Worm (Caenorhabditis elegans) whole organism, L2 larva: ENCODE data around the gene T07A5.1.

Experiments
- C34F6.9 ChIP-seq: fragments of 150-350 bp; optimal IDR thresholded peaks from 2 replicates; lab custom pipeline; 2014; ENCODE audit warnings: missing biosample characterization, missing genetic modification characterization
- F13H6.1 ChIP-seq: sonication (generic microtip); optimal IDR thresholded peaks from 2 replicates; lab custom pipeline; 2016; ENCODE audit warnings: missing genetic modification characterization, missing compliant biosample characterization
- R02D3.7 ChIP-seq: fragments of 150-350 bp; optimal IDR thresholded peaks from 2 replicates; lab custom pipeline; 2014; ENCODE audit warnings: missing biosample characterization, missing genetic modification characterization
- Y55F3AM.14 ChIP-seq: fragments of 200-800 bp; sonication (Bioruptor generic); optimal IDR thresholded peaks from 2 replicates; lab custom pipeline; 2018; ENCODE audit warnings: mild to moderate bottlenecking, missing genetic modification characterization, missing compliant biosample characterization
- alr-1 ChIP-seq: fragments of 150-350 bp; optimal IDR thresholded peaks from 2 replicates; lab custom pipeline; 2014; ENCODE audit warnings: missing biosample characterization, missing genetic modification characterization
- aly-2 ChIP-seq: fragments of 150-350 bp; optimal IDR thresholded peaks from 2 replicates; lab custom pipeline; 2014; ENCODE audit warnings: missing biosample characterization, missing genetic modification characterization
- ama-1 ChIP-seq: fragments of 150-350 bp; optimal IDR thresholded peaks from 2 replicates; lab custom pipeline; 2018; ENCODE audit warnings: inconsistent platforms
- blmp-1 ChIP-seq: sonication (generic microtip); optimal IDR thresholded peaks from 2 replicates; lab custom pipeline; 2017; ENCODE audit warnings: missing genetic modification characterization, mild to moderate bottlenecking, missing compliant biosample characterization, antibody characterized with exemption, moderate library complexity; ENCODE audit not compliant: insufficient read depth
- ceh-16 ChIP-seq: fragments of 150-350 bp; optimal IDR thresholded peaks from 2 replicates; lab custom pipeline; 2014; ENCODE audit warnings: missing biosample characterization, missing genetic modification characterization
- ceh-82 ChIP-seq: fragments of 150-350 bp; optimal IDR thresholded peaks from 2 replicates; lab custom pipeline; 2014; ENCODE audit warnings: missing biosample characterization, missing genetic modification characterization
- crh-2 ChIP-seq: sonication (generic microtip); optimal IDR thresholded peaks from 2 replicates; lab custom pipeline; 2017; ENCODE audit warnings: missing biosample characterization, missing genetic modification characterization
- dmd-4 ChIP-seq: sonication (generic microtip); optimal IDR thresholded peaks from 2 replicates; lab custom pipeline; 2017; ENCODE audit warnings: missing biosample characterization, missing genetic modification characterization
- elt-1 ChIP-seq: fragments of 150-350 bp; optimal IDR thresholded peaks from 2 replicates; lab custom pipeline; 2014; ENCODE audit warnings: missing biosample characterization, missing genetic modification characterization
- elt-3 ChIP-seq: sonication (generic microtip); optimal IDR thresholded peaks from 2 replicates; lab custom pipeline; 2017; ENCODE audit warnings: missing biosample characterization, missing genetic modification characterization
- fos-1 ChIP-seq: fragments of 150-350 bp; optimal IDR thresholded peaks from 2 replicates; lab custom pipeline; 2014; ENCODE audit warnings: missing biosample characterization, missing genetic modification characterization
- gmeb-1 ChIP-seq: fragments of 150-350 bp; optimal IDR thresholded peaks from 2 replicates; lab custom pipeline; 2014; ENCODE audit warnings: missing biosample characterization, missing genetic modification characterization
- lin-13 ChIP-seq: fragments of 150-350 bp; optimal IDR thresholded peaks from 2 replicates; lab custom pipeline; 2014; ENCODE audit warnings: missing biosample characterization, missing genetic modification reagents, missing genetic modification characterization
- lin-39 ChIP-seq: fragments of 150-350 bp; optimal IDR thresholded peaks from 2 replicates; lab custom pipeline; 2014; ENCODE audit warnings: missing biosample characterization, missing genetic modification reagents, missing genetic modification characterization
- lsy-2 ChIP-seq, 2 experiments: fragments of 150-350 bp in 1 of 2; sonication (generic microtip) in 1 of 2; optimal IDR thresholded peaks; 2 replicates each; lab custom pipeline; 2014 to 2017; ENCODE audit warnings: missing biosample characterization in 2 of 2, missing genetic modification characterization in 2 of 2
- mbf-1 ChIP-seq: sonication (generic microtip); optimal IDR thresholded peaks from 2 replicates; lab custom pipeline; 2017; ENCODE audit warnings: missing biosample characterization, missing genetic modification characterization
- mdl-1 ChIP-seq, 2 experiments: fragments of 150-350 bp in 1 of 2; sonication (generic microtip) in 1 of 2; optimal IDR thresholded peaks; 2 replicates each; lab custom pipeline; 2017; ENCODE audit warnings: missing biosample characterization in 2 of 2, missing genetic modification characterization in 2 of 2
- nhr-10 ChIP-seq: sonication (generic microtip); optimal IDR thresholded peaks from 2 replicates; lab custom pipeline; 2017; ENCODE audit warnings: missing biosample characterization, missing genetic modification characterization
- nhr-11 ChIP-seq: fragments of 150-350 bp; optimal IDR thresholded peaks from 2 replicates; lab custom pipeline; 2014; ENCODE audit warnings: missing biosample characterization, missing genetic modification characterization
- nhr-12 ChIP-seq: fragments of 150-350 bp; optimal IDR thresholded peaks from 2 replicates; lab custom pipeline; 2014; ENCODE audit warnings: missing biosample characterization, missing genetic modification characterization
- nhr-129 ChIP-seq: fragments of 150-350 bp; optimal IDR thresholded peaks from 2 replicates; lab custom pipeline; 2014; ENCODE audit warnings: missing biosample characterization, missing genetic modification characterization
- nhr-21 ChIP-seq: fragments of 150-350 bp; optimal IDR thresholded peaks from 2 replicates; lab custom pipeline; 2014; ENCODE audit warnings: missing biosample characterization, missing genetic modification characterization
- nhr-237 ChIP-seq: fragments of 150-350 bp; optimal IDR thresholded peaks from 2 replicates; lab custom pipeline; 2014; ENCODE audit warnings: missing biosample characterization, missing genetic modification characterization
- nhr-25 ChIP-seq: fragments of 150-350 bp; sonication (generic microtip); optimal IDR thresholded peaks from 3 replicates; lab custom pipeline; 2014; ENCODE audit warnings: missing biosample characterization, missing genetic modification characterization
- nhr-6 ChIP-seq: fragments of 150-350 bp; optimal IDR thresholded peaks from 2 replicates; lab custom pipeline; 2014; ENCODE audit warnings: missing biosample characterization, missing genetic modification characterization
- peb-1 ChIP-seq: fragments of 150-350 bp; optimal IDR thresholded peaks from 2 replicates; lab custom pipeline; 2014; ENCODE audit warnings: missing biosample characterization, missing genetic modification characterization
- sem-4 ChIP-seq: fragments of 150-350 bp; optimal IDR thresholded peaks from 2 replicates; lab custom pipeline; 2014; ENCODE audit warnings: missing biosample characterization, missing genetic modification reagents, missing genetic modification characterization
- sma-3 ChIP-seq: sonication (generic microtip); optimal IDR thresholded peaks from 2 replicates; lab custom pipeline; 2016; ENCODE audit warnings: missing genetic modification reagents, missing genetic modification characterization, missing compliant biosample characterization
- sma-9 ChIP-seq, 2 experiments: fragments of 150-350 bp in 1 of 2; sonication (generic microtip) in 1 of 2; optimal IDR thresholded peaks; 2 replicates each; lab custom pipeline; 2014 to 2016; ENCODE audit warnings: missing genetic modification characterization in 2 of 2, mild to moderate bottlenecking in 1 of 2, missing biosample characterization in 1 of 2, missing compliant biosample characterization in 1 of 2, missing genetic modification reagents in 1 of 2, moderate library complexity in 1 of 2
- snpc-4 ChIP-seq: fragments of 150-350 bp; optimal IDR thresholded peaks from 2 replicates; lab custom pipeline; 2014; ENCODE audit warnings: missing biosample characterization, missing genetic modification characterization
- unc-39 ChIP-seq: fragments of 150-350 bp; optimal IDR thresholded peaks from 2 replicates; lab custom pipeline; 2014; ENCODE audit warnings: missing biosample characterization, missing genetic modification characterization
- ztf-1 ChIP-seq: fragments of 200-800 bp; sonication (Bioruptor generic); conservative IDR thresholded peaks from 2 replicates; pipeline ENCODE4 v1.3.6; 2022; ENCODE audit warnings: missing genetic modification characterization, missing compliant biosample characterization
- ztf-11 ChIP-seq: sonication (generic microtip); optimal IDR thresholded peaks from 2 replicates; lab custom pipeline; 2017; ENCODE audit warnings: missing biosample characterization, missing genetic modification characterization
- ztf-4 ChIP-seq: fragments of 150-350 bp; optimal IDR thresholded peaks from 2 replicates; lab custom pipeline; 2014; ENCODE audit warnings: missing biosample characterization, missing genetic modification characterization

T07A5.1 gene

ce11 chrIII:10341758-10342157, 35.8 kb upstream of the T07A5.1 start, which contains the start of gene tbx-9:
Gene tbx-9, minus strand, starts transcription at chrIII:10341858.
- TF ChIP-seq ceh-82 (tag; lab: Kevin White, UChicago): no peak
- TF ChIP-seq nhr-237 (tag; lab: Kevin White, UChicago): no peak
- TF ChIP-seq elt-3 (tag; lab: Kevin White, UChicago): no peak
- no peak for TF ChIP-seq lin-13 (GFP tag; lab: Kevin White, UChicago)
- no peak for TF ChIP-seq snpc-4 (tag; lab: Kevin White, UChicago)
- TF ChIP-seq nhr-21: no peak
- TF ChIP-seq ztf-4 (tag; lab: Kevin White, UChicago): no peak
- TF ChIP-seq nhr-25 (tag; lab: Kevin White, UChicago): no peak
- no peak for TF ChIP-seq dmd-4 (tag; lab: Kevin White, UChicago)
- TF ChIP-seq nhr-6 (tag; lab: Kevin White, UChicago): no peak
- no peak for TF ChIP-seq blmp-1 (tag; lab: Kevin White, UChicago)
- no peak for TF ChIP-seq elt-1

- TF ChIP-seq aly-2 (tag; lab: Kevin White, UChicago) (no peak), nhr-129 (tag; lab: Kevin White, UChicago) (no peak), ama-1 (no peak), lin-39 (no peak), snpc-4 (tag; lab: Kevin White, UChicago) (no peak), unc-39 (tag; lab: Kevin White, UChicago) (no peak), nhr-11 (tag; lab: Kevin White, UChicago) (no peak), Y55F3AM.14 (GFP tag; lab: Kevin White, UChicago) (no peak), C34F6.9 (tag; lab: Kevin White, UChicago) (no peak), ztf-1 (no peak), R02D3.7 (no peak), nhr-25 (tag; lab: Kevin White, UChicago) (no peak), nhr-10 (tag; lab: Kevin White, UChicago) (no peak), mdl-1 (tag; optimal IDR thresholded peaks at IDR 0.05; lab: Kevin White, UChicago) (no peak), nhr-237 (tag; lab: Kevin White, UChicago) (no peak), elt-3 (tag; lab: Kevin White, UChicago) (no peak)
Observed at ce11 chrIII:10339949-10340348, 34.0 kb upstream of the T07A5.1 start.

- TF ChIP-seq blmp-1 (tag; lab: Kevin White, UChicago) (peak; percentile 41), nhr-25 (tag; lab: Kevin White, UChicago) (peak; percentile 80), fos-1 (tag; lab: Kevin White, UChicago) (no peak), F13H6.1 (tag; lab: Kevin White, UChicago) (no peak), nhr-6 (tag; lab: Kevin White, UChicago) (peak; percentile 0), peb-1 (tag; lab: Kevin White, UChicago) (no peak), mbf-1 (tag; lab: Kevin White, UChicago) (no peak), Y55F3AM.14 (GFP tag; lab: Kevin White, UChicago) (no peak), dmd-4 (tag; lab: Kevin White, UChicago) (no peak), crh-2 (tag; lab: Kevin White, UChicago) (peak; percentile 24), mdl-1 (tag; optimal IDR thresholded peaks at IDR 0.05; lab: Kevin White, UChicago) (no peak), alr-1 (no peak), gmeb-1 (no peak), sma-3 (peak; percentile 44), nhr-21 (peak; percentile 18), lin-13 (GFP tag; lab: Kevin White, UChicago) (peak; percentile 31), sem-4 (no peak), ceh-16 (no peak), ztf-4 (tag; lab: Kevin White, UChicago) (peak; percentile 43), nhr-12 (tag; lab: Kevin White, UChicago) (no peak)
Observed at ce11 chrIII:10338992-10339852, 33.2 kb upstream of the T07A5.1 start.

ce11 chrIII:10337508-10338166, 31.6 kb upstream of the T07A5.1 start, which contains the start of gene ttr-15:
Gene ttr-15, plus strand, starts transcription at chrIII:10337847.
- TF ChIP-seq lsy-2 (tag; optimal IDR thresholded peaks at IDR 0.05; lab: Kevin White, UChicago): no peak
- peak; percentile 40 for TF ChIP-seq fos-1 (tag; lab: Kevin White, UChicago)
- peak; percentile 29 for TF ChIP-seq sma-9 (GFP tag; optimal IDR thresholded peaks at IDR 0.05; lab: Kevin White, UChicago)
- no peak for TF ChIP-seq sma-9 (tag; optimal IDR thresholded peaks at IDR 0.05; lab: Kevin White, UChicago)
- TF ChIP-seq Y55F3AM.14 (GFP tag; lab: Kevin White, UChicago): peak; percentile 56
- TF ChIP-seq nhr-25 (tag; lab: Kevin White, UChicago): peak; percentile 63
- no peak for TF ChIP-seq ztf-11 (tag; lab: Kevin White, UChicago)
- peak; percentile 84 for TF ChIP-seq sma-3
- peak; percentile 86 for TF ChIP-seq ama-1
- peak; percentile 11 for TF ChIP-seq nhr-129 (tag; lab: Kevin White, UChicago)
- peak; percentile 15 for TF ChIP-seq crh-2 (tag; lab: Kevin White, UChicago)
- TF ChIP-seq nhr-21: peak; percentile 12
